Worm (Caenorhabditis elegans) whole organism, late embryonic: ENCODE data around the gene nhr-68.
A peak's percentile ranks its signal among the peaks of the same experiment; 100 is the strongest.

ENCODE experiments used
- C08G9.2 ChIP-seq: sonication (generic microtip); optimal IDR thresholded peaks from 2 replicates; lab custom pipeline; 2016; ENCODE audit warnings: mild to moderate bottlenecking, missing genetic modification characterization, moderate library complexity, missing compliant biosample characterization
- C38D4.7 ChIP-seq: fragments of 200-800 bp; sonication (Bioruptor generic); optimal IDR thresholded peaks from 2 replicates; lab custom pipeline; 2018; ENCODE audit warnings: mild to moderate bottlenecking, missing genetic modification characterization, moderate library complexity, missing compliant biosample characterization
- F13H6.1 ChIP-seq: sonication (generic microtip); optimal IDR thresholded peaks from 2 replicates; lab custom pipeline; 2016; ENCODE audit warnings: missing genetic modification characterization, missing compliant biosample characterization
- K09A11.1 ChIP-seq: sonication (generic microtip); optimal IDR thresholded peaks from 2 replicates; lab custom pipeline; 2017; ENCODE audit warnings: antibody characterized with exemption, mild to moderate bottlenecking, missing genetic modification characterization, missing compliant biosample characterization; ENCODE audit not compliant: insufficient read depth
- T23F11.4 ChIP-seq: fragments of 200-800 bp; sonication (Bioruptor generic); optimal IDR thresholded peaks from 2 replicates; lab custom pipeline; 2018; ENCODE audit warnings: mild to moderate bottlenecking, missing genetic modification characterization, missing compliant biosample characterization
- Y22D7AL.16 ChIP-seq: sonication (generic microtip); optimal IDR thresholded peaks from 2 replicates; lab custom pipeline; 2016; ENCODE audit warnings: missing genetic modification characterization, missing compliant biosample characterization
- ahr-1 ChIP-seq: sonication (generic microtip); optimal IDR thresholded peaks from 2 replicates; lab custom pipeline; 2016; ENCODE audit warnings: missing genetic modification characterization, missing compliant biosample characterization
- ama-1 ChIP-seq: fragments of 150-350 bp; optimal IDR thresholded peaks from 2 replicates; lab custom pipeline; 2014
- ceh-14 ChIP-seq: sonication (generic microtip); optimal IDR thresholded peaks from 2 replicates; lab custom pipeline; 2016; ENCODE audit warnings: missing genotype, missing genetic modification characterization, missing compliant biosample characterization
- ceh-18 ChIP-seq: sonication (generic microtip); optimal IDR thresholded peaks from 2 replicates; lab custom pipeline; 2016; ENCODE audit warnings: missing genetic modification characterization, missing compliant biosample characterization
- ceh-19 ChIP-seq: fragments of 200-800 bp; sonication (Bioruptor generic); optimal IDR thresholded peaks from 2 replicates; lab custom pipeline; 2018; ENCODE audit warnings: mild to moderate bottlenecking, missing genetic modification characterization, missing compliant biosample characterization
- ceh-2 ChIP-seq: sonication (generic microtip); optimal IDR thresholded peaks from 2 replicates; lab custom pipeline; 2016; ENCODE audit warnings: missing genotype, missing genetic modification characterization, missing compliant biosample characterization
- ceh-22 ChIP-seq: sonication (generic microtip); optimal IDR thresholded peaks from 2 replicates; lab custom pipeline; 2017; ENCODE audit warnings: missing biosample characterization, missing genetic modification characterization
- ceh-24 ChIP-seq: sonication (generic microtip); optimal IDR thresholded peaks from 2 replicates; lab custom pipeline; 2016; ENCODE audit warnings: mild to moderate bottlenecking, missing genetic modification characterization, missing compliant biosample characterization
- ceh-30 ChIP-seq: fragments of 150-350 bp; optimal IDR thresholded peaks from 2 replicates; lab custom pipeline; 2014; ENCODE audit warnings: missing biosample characterization, missing genetic modification characterization
- ceh-31 ChIP-seq: sonication (generic microtip); optimal IDR thresholded peaks from 2 replicates; lab custom pipeline; 2016; ENCODE audit warnings: missing genetic modification characterization, missing compliant biosample characterization
- ceh-34 ChIP-seq: sonication (generic microtip); optimal IDR thresholded peaks from 2 replicates; lab custom pipeline; 2016; ENCODE audit warnings: mild to moderate bottlenecking, missing genetic modification characterization, missing compliant biosample characterization
- ceh-6 ChIP-seq: fragments of 200-800 bp; sonication (Bioruptor generic); optimal IDR thresholded peaks from 2 replicates; lab custom pipeline; 2018; ENCODE audit warnings: mild to moderate bottlenecking, missing genetic modification characterization, missing compliant biosample characterization
- ceh-9 ChIP-seq: sonication (generic microtip); optimal IDR thresholded peaks from 2 replicates; lab custom pipeline; 2016; ENCODE audit warnings: mild to moderate bottlenecking, missing genetic modification characterization, inconsistent platforms, missing compliant biosample characterization
- che-1 ChIP-seq: sonication (generic microtip); optimal IDR thresholded peaks from 2 replicates; lab custom pipeline; 2016; ENCODE audit warnings: mild to moderate bottlenecking, missing genetic modification characterization, missing compliant biosample characterization
- dve-1 ChIP-seq: sonication (generic microtip); optimal IDR thresholded peaks from 2 replicates; lab custom pipeline; 2017; ENCODE audit warnings: antibody characterized with exemption, mild to moderate bottlenecking, missing genetic modification characterization, missing compliant biosample characterization
- elt-2 ChIP-seq: sonication (generic microtip); optimal IDR thresholded peaks from 2 replicates; lab custom pipeline; 2016; ENCODE audit warnings: missing genetic modification reagents, missing genetic modification characterization, missing compliant biosample characterization
- elt-4 ChIP-seq: sonication (generic microtip); optimal IDR thresholded peaks from 2 replicates; lab custom pipeline; 2016; ENCODE audit warnings: missing genetic modification characterization, missing compliant biosample characterization
- ets-4 ChIP-seq: sonication (generic microtip); optimal IDR thresholded peaks from 2 replicates; lab custom pipeline; 2016; ENCODE audit warnings: missing genetic modification characterization, missing compliant biosample characterization
- eyg-1 ChIP-seq: sonication (generic microtip); optimal IDR thresholded peaks from 2 replicates; lab custom pipeline; 2016; ENCODE audit warnings: missing genotype, missing genetic modification characterization, missing compliant biosample characterization
- fax-1 ChIP-seq: sonication (generic microtip); optimal IDR thresholded peaks from 2 replicates; lab custom pipeline; 2016; ENCODE audit warnings: missing genotype, missing genetic modification characterization, missing compliant biosample characterization
- fkh-10 ChIP-seq: fragments of 150-350 bp; optimal IDR thresholded peaks from 2 replicates; lab custom pipeline; 2014; ENCODE audit warnings: missing biosample characterization, missing genetic modification reagents, missing genetic modification characterization
- gmeb-2 ChIP-seq: sonication (generic microtip); optimal IDR thresholded peaks from 2 replicates; lab custom pipeline; 2016; ENCODE audit warnings: missing genetic modification characterization, inconsistent platforms, missing compliant biosample characterization
- hlh-15 ChIP-seq: sonication (generic microtip); optimal IDR thresholded peaks from 2 replicates; lab custom pipeline; 2016; ENCODE audit warnings: missing genetic modification characterization, missing compliant biosample characterization
- hlh-30 ChIP-seq: sonication (generic microtip); optimal IDR thresholded peaks from 2 replicates; lab custom pipeline; 2017; ENCODE audit warnings: antibody characterized with exemption, missing genetic modification characterization, missing compliant biosample characterization; ENCODE audit not compliant: insufficient read depth
- hlh-6 ChIP-seq: sonication (generic microtip); optimal IDR thresholded peaks from 2 replicates; lab custom pipeline; 2016; ENCODE audit warnings: missing genotype, missing genetic modification characterization, missing compliant biosample characterization
- hlh-8 ChIP-seq: sonication (generic microtip); optimal IDR thresholded peaks from 2 replicates; lab custom pipeline; 2016; ENCODE audit warnings: missing genotype, missing genetic modification characterization, missing compliant biosample characterization
- lin-11 ChIP-seq: fragments of 200-800 bp; sonication (Bioruptor generic); optimal IDR thresholded peaks from 2 replicates; lab custom pipeline; 2018; ENCODE audit warnings: mild to moderate bottlenecking, missing genetic modification characterization, missing compliant biosample characterization
- mec-3 ChIP-seq: sonication (generic microtip); optimal IDR thresholded peaks from 2 replicates; lab custom pipeline; 2016; ENCODE audit warnings: borderline replicate concordance, missing genetic modification characterization, missing compliant biosample characterization
- nhr-11 ChIP-seq: fragments of 150-350 bp; optimal IDR thresholded peaks from 2 replicates; lab custom pipeline; 2014; ENCODE audit warnings: missing biosample characterization, missing genetic modification characterization
- nhr-232 ChIP-seq: sonication (generic microtip); optimal IDR thresholded peaks from 2 replicates; lab custom pipeline; 2016; ENCODE audit warnings: missing genetic modification characterization, missing compliant biosample characterization
- npax-4 ChIP-seq: sonication (generic microtip); optimal IDR thresholded peaks from 2 replicates; lab custom pipeline; 2016; ENCODE audit warnings: missing genetic modification characterization, missing compliant biosample characterization
- pag-3 ChIP-seq: sonication (generic microtip); optimal IDR thresholded peaks from 2 replicates; lab custom pipeline; 2016; ENCODE audit warnings: missing compliant biosample characterization, missing genetic modification characterization, borderline replicate concordance
- pat-9 ChIP-seq: fragments of 200-800 bp; sonication (Bioruptor generic); optimal IDR thresholded peaks from 2 replicates; lab custom pipeline; 2018; ENCODE audit warnings: mild to moderate bottlenecking, missing genetic modification characterization, moderate library complexity, missing compliant biosample characterization
- pax-1 ChIP-seq: fragments of 150-350 bp; optimal IDR thresholded peaks from 2 replicates; lab custom pipeline; 2014; ENCODE audit warnings: missing biosample characterization, missing genetic modification characterization
- pha-2 ChIP-seq: sonication (generic microtip); optimal IDR thresholded peaks from 2 replicates; lab custom pipeline; 2017; ENCODE audit warnings: mild to moderate bottlenecking, missing genetic modification characterization, missing compliant biosample characterization
- pha-4 ChIP-seq: fragments of 150-350 bp; optimal IDR thresholded peaks from 2 replicates; lab custom pipeline; 2018; ENCODE audit warnings: missing biosample characterization, missing genetic modification reagents, missing genetic modification characterization
- pqm-1 ChIP-seq: sonication (generic microtip); optimal IDR thresholded peaks from 2 replicates; lab custom pipeline; 2016; ENCODE audit warnings: missing genetic modification characterization, missing compliant biosample characterization
- pros-1 ChIP-seq: fragments of 150-350 bp; optimal IDR thresholded peaks from 2 replicates; lab custom pipeline; 2014; ENCODE audit warnings: missing biosample characterization, missing genetic modification reagents, missing genetic modification characterization
- rnt-1 ChIP-seq: sonication (generic microtip); optimal IDR thresholded peaks from 2 replicates; lab custom pipeline; 2016; ENCODE audit warnings: missing genetic modification characterization, missing compliant biosample characterization
- sdc-2 ChIP-seq: sonication (generic microtip); optimal IDR thresholded peaks from 2 replicates; lab custom pipeline; 2016; ENCODE audit warnings: missing genotype, missing genetic modification characterization, missing compliant biosample characterization
- sox-4 ChIP-seq: sonication (generic microtip); optimal IDR thresholded peaks from 2 replicates; lab custom pipeline; 2017; ENCODE audit warnings: mild to moderate bottlenecking, missing genetic modification characterization, inconsistent platforms, missing compliant biosample characterization
- tbx-2 ChIP-seq: sonication (generic microtip); optimal IDR thresholded peaks from 2 replicates; lab custom pipeline; 2016; ENCODE audit warnings: missing genetic modification characterization, missing compliant biosample characterization
- tbx-7 ChIP-seq: sonication (generic microtip); optimal IDR thresholded peaks from 2 replicates; lab custom pipeline; 2016; ENCODE audit warnings: missing genotype, missing genetic modification characterization, missing compliant biosample characterization
- unc-42 ChIP-seq: sonication (generic microtip); optimal IDR thresholded peaks from 2 replicates; lab custom pipeline; 2016; ENCODE audit warnings: missing genotype, missing genetic modification characterization, missing compliant biosample characterization
- unc-55 ChIP-seq: sonication (generic microtip); optimal IDR thresholded peaks from 2 replicates; lab custom pipeline; 2017; ENCODE audit warnings: missing biosample characterization, missing genetic modification reagents, missing genetic modification characterization

nhr-68 gene

ce11 chrV:11610049-11610448 is 36.8 kb downstream of the nhr-68 start, which contains the start of gene piit-1:
Gene piit-1 (minus strand): TSS chrV:11610149.
- TF ChIP-seq elt-4 (tag; lab: Kevin White, UChicago) = no peak
- TF ChIP-seq unc-42 = no peak
- no peak for TF ChIP-seq ceh-14 (tag; lab: Kevin White, UChicago)
- no peak for TF ChIP-seq sox-4 (tag; lab: Kevin White, UChicago)
- TF ChIP-seq npax-4 (tag; lab: Kevin White, UChicago) = no peak
- no peak for TF ChIP-seq pha-4 (tag; lab: Kevin White, UChicago)
- no peak for TF ChIP-seq unc-55 (GFP tag; lab: Kevin White, UChicago)
- no peak for TF ChIP-seq hlh-8 (tag; lab: Kevin White, UChicago)
- no peak for TF ChIP-seq C08G9.2 (tag; lab: Kevin White, UChicago)
- TF ChIP-seq fkh-10 = no peak
- TF ChIP-seq rnt-1 (tag; lab: Kevin White, UChicago) = no peak
- no peak for TF ChIP-seq ceh-34 (tag; lab: Kevin White, UChicago)
- TF ChIP-seq gmeb-2 (tag; lab: Kevin White, UChicago) = no peak
- no peak for TF ChIP-seq ceh-9 (tag; lab: Kevin White, UChicago)
- no peak for TF ChIP-seq pat-9 (tag; lab: Kevin White, UChicago)
- no peak for TF ChIP-seq ceh-24 (tag; lab: Kevin White, UChicago)
- TF ChIP-seq F13H6.1 (tag; lab: Kevin White, UChicago) = no peak
- TF ChIP-seq ceh-30 (tag; lab: Kevin White, UChicago) = no peak

- TF ChIP-seq ceh-9 (tag; lab: Kevin White, UChicago) (peak; percentile 40), pat-9 (tag; lab: Kevin White, UChicago) (peak; percentile 74), ceh-2 (tag; lab: Kevin White, UChicago) (peak; percentile 78), npax-4 (tag; lab: Kevin White, UChicago) (peak; percentile 59), hlh-15 (peak; percentile 57), sdc-2 (tag; lab: Kevin White, UChicago) (no peak), ahr-1 (tag; lab: Kevin White, UChicago) (peak; percentile 62), ceh-19 (GFP tag; lab: Kevin White, UChicago) (peak; percentile 79), ceh-31 (tag; lab: Kevin White, UChicago) (peak; percentile 79), ceh-22 (tag; lab: Kevin White, UChicago) (no peak), pros-1 (tag; lab: Kevin White, UChicago) (peak; percentile 20), mec-3 (peak; percentile 8), K09A11.1 (peak; percentile 79), T23F11.4 (GFP tag; lab: Kevin White, UChicago) (peak; percentile 60), elt-2 (peak; percentile 93), rnt-1 (tag; lab: Kevin White, UChicago) (peak; percentile 61), pax-1 (tag; lab: Kevin White, UChicago) (peak; percentile 6), pha-2 (tag; lab: Kevin White, UChicago) (peak; percentile 62), unc-55 (GFP tag; lab: Kevin White, UChicago) (no peak), pag-3 (tag; lab: Kevin White, UChicago) (no peak), hlh-8 (tag; lab: Kevin White, UChicago) (peak; percentile 80), che-1 (tag; lab: Kevin White, UChicago) (peak; percentile 83), tbx-2 (peak; percentile 87), eyg-1 (tag; lab: Kevin White, UChicago) (peak; percentile 65), ama-1 (lab: Kevin White, UChicago) (no peak), fax-1 (tag; lab: Kevin White, UChicago) (peak; percentile 83), fkh-10 (peak; percentile 51), hlh-6 (tag; lab: Kevin White, UChicago) (peak; percentile 36), nhr-11 (tag; lab: Kevin White, UChicago) (no peak), hlh-30 (tag; lab: Kevin White, UChicago) (peak; percentile 13), nhr-232 (peak; percentile 49), dve-1 (tag; lab: Kevin White, UChicago) (peak; percentile 1), tbx-7 (tag; lab: Kevin White, UChicago) (peak; percentile 21), Y22D7AL.16 (tag; lab: Kevin White, UChicago) (peak; percentile 77), ets-4 (tag; lab: Kevin White, UChicago) (peak; percentile 49), ceh-18 (no peak), pqm-1 (tag; lab: Kevin White, UChicago) (no peak), unc-42 (peak; percentile 42), lin-11 (tag; lab: Kevin White, UChicago) (peak; percentile 66), C38D4.7 (GFP tag; lab: Kevin White, UChicago) (peak; percentile 80), ceh-6 (GFP tag; lab: Kevin White, UChicago) (peak; percentile 63)
Observed at ce11 chrV:11610481-11610880, 37.2 kb downstream of the nhr-68 start, which contains the start of gene sas-5. Gene sas-5 (plus strand): TSS chrV:11610737.
